Worm (Caenorhabditis elegans) whole organism, L4 larva: ENCODE measurements around the gene Y75B12B.3.

Experiments
- F26F4.8 ChIP-seq: fragments of 200-800 bp; sonication (Bioruptor generic); conservative IDR thresholded peaks from 2 replicates; pipeline ENCODE4 v1.3.6; 2022; ENCODE audit warnings: missing genetic modification characterization, missing compliant biosample characterization
- F49E8.2 ChIP-seq: sonication (generic microtip); optimal IDR thresholded peaks from 2 replicates; lab custom pipeline; 2016; ENCODE audit warnings: missing compliant biosample characterization, mild to moderate bottlenecking, missing genetic modification characterization, borderline replicate concordance
- Y48G9A.11 ChIP-seq: fragments of 200-800 bp; sonication (Bioruptor generic); IDR thresholded peaks from 2 replicates; pipeline ENCODE4 v1.3.6; 2022; ENCODE audit warnings: missing genetic modification reagents, missing genetic modification characterization, missing compliant biosample characterization
- ZK337.2 ChIP-seq: fragments of 200-800 bp; sonication (Bioruptor generic); IDR thresholded peaks from 2 replicates; pipeline ENCODE4 v1.3.6; 2022; ENCODE audit warnings: missing genetic modification reagents, missing genetic modification characterization, missing compliant biosample characterization
- ZK546.5 ChIP-seq, 2 experiments: sonication (generic microtip); optimal IDR thresholded peaks; 2 replicates each; lab custom pipeline; 2017; ENCODE audit warnings: missing biosample characterization in 2 of 2, missing genetic modification characterization in 2 of 2
- attf-4 ChIP-seq: sonication (generic microtip); optimal IDR thresholded peaks from 3 replicates; lab custom pipeline; 2017; ENCODE audit warnings: missing biosample characterization, missing genetic modification characterization
- ceh-20 ChIP-seq: fragments of 200-800 bp; sonication (Bioruptor generic); IDR thresholded peaks from 2 replicates; pipeline ENCODE4 v1.3.6; 2022; ENCODE audit warnings: missing genetic modification reagents, missing genetic modification characterization, missing compliant biosample characterization
- ceh-44 ChIP-seq: fragments of 200-800 bp; sonication (Bioruptor generic); IDR thresholded peaks from 2 replicates; pipeline ENCODE4 v1.3.6; 2022; ENCODE audit warnings: missing genetic modification reagents, missing genetic modification characterization, missing compliant biosample characterization
- ceh-82 ChIP-seq: sonication (generic microtip); optimal IDR thresholded peaks from 2 replicates; lab custom pipeline; 2017; ENCODE audit warnings: missing biosample characterization, missing genetic modification characterization
- daf-16 ChIP-seq, 3 experiments: sonication (generic microtip); optimal IDR thresholded peaks; 2 replicates each; lab custom pipeline; 2016 to 2017; ENCODE audit warnings: missing genetic modification characterization in 3 of 3, missing genetic modification reagents in 3 of 3, mild to moderate bottlenecking in 2 of 3, missing compliant biosample characterization in 2 of 3, missing biosample characterization in 1 of 3, moderate library complexity in 1 of 3
- daf-19 ChIP-seq: fragments of 200-800 bp; sonication (Bioruptor generic); conservative IDR thresholded peaks from 2 replicates; pipeline ENCODE4 v1.3.6; 2022; ENCODE audit warnings: missing genetic modification characterization, missing compliant biosample characterization
- dmd-6 ChIP-seq: fragments of 200-800 bp; sonication (Bioruptor generic); IDR thresholded peaks from 2 replicates; pipeline ENCODE4 v1.3.6; 2022; ENCODE audit warnings: missing genetic modification reagents, missing genetic modification characterization, missing compliant biosample characterization
- dpl-1 ChIP-seq: fragments of 150-350 bp; optimal IDR thresholded peaks from 2 replicates; lab custom pipeline; 2014; ENCODE audit warnings: missing biosample characterization, missing genetic modification reagents, missing genetic modification characterization
- dve-1 ChIP-seq: sonication (generic microtip); optimal IDR thresholded peaks from 2 replicates; lab custom pipeline; 2017; ENCODE audit warnings: antibody characterized with exemption, mild to moderate bottlenecking, missing genetic modification characterization, missing compliant biosample characterization; ENCODE audit not compliant: insufficient read depth
- fos-1 ChIP-seq: fragments of 150-350 bp; optimal IDR thresholded peaks from 2 replicates; lab custom pipeline; 2014; ENCODE audit warnings: missing biosample characterization, missing genetic modification characterization
- hif-1 ChIP-seq, 2 experiments: sonication (generic microtip); optimal IDR thresholded peaks; 2 replicates each; lab custom pipeline; 2016 to 2017; ENCODE audit warnings: missing compliant biosample characterization in 2 of 2, missing genetic modification characterization in 2 of 2, missing genetic modification reagents in 2 of 2, missing genotype in 2 of 2, mild to moderate bottlenecking in 1 of 2
- hlh-11 ChIP-seq: fragments of 200-800 bp; sonication (Bioruptor generic); optimal IDR thresholded peaks from 2 replicates; lab custom pipeline; 2018; ENCODE audit warnings: mild to moderate bottlenecking, missing genetic modification characterization, missing compliant biosample characterization
- hlh-30 ChIP-seq: sonication (generic microtip); optimal IDR thresholded peaks from 2 replicates; lab custom pipeline; 2017; ENCODE audit warnings: antibody characterized with exemption, mild to moderate bottlenecking, missing genetic modification characterization, missing compliant biosample characterization; ENCODE audit not compliant: insufficient read depth
- lin-1 ChIP-seq: fragments of 200-800 bp; sonication (Bioruptor generic); IDR thresholded peaks from 2 replicates; pipeline ENCODE4 v1.3.6; 2022; ENCODE audit warnings: missing genetic modification reagents, missing genetic modification characterization, missing compliant biosample characterization
- lin-29 ChIP-seq: fragments of 200-800 bp; sonication (Bioruptor generic); IDR thresholded peaks from 2 replicates; pipeline ENCODE4 v1.3.6; 2022; ENCODE audit warnings: missing genetic modification reagents, missing genetic modification characterization, missing compliant biosample characterization
- lin-38 ChIP-seq: fragments of 200-800 bp; sonication (Bioruptor generic); IDR thresholded peaks from 2 replicates; pipeline ENCODE4 v1.3.6; 2022; ENCODE audit warnings: missing genetic modification reagents, missing genetic modification characterization, missing compliant biosample characterization
- lsy-2 ChIP-seq, 2 experiments: fragments of 150-350 bp in 1 of 2; sonication (generic microtip) in 1 of 2; optimal IDR thresholded peaks; 2 replicates each; lab custom pipeline; 2014 to 2017; ENCODE audit warnings: missing biosample characterization in 2 of 2, missing genetic modification characterization in 2 of 2
- mdt-29 ChIP-seq: fragments of 200-800 bp; sonication (Bioruptor generic); IDR thresholded peaks from 2 replicates; pipeline ENCODE4 v1.3.6; 2022; ENCODE audit warnings: missing genetic modification reagents, missing genetic modification characterization, missing compliant biosample characterization
- mep-1 ChIP-seq: fragments of 150-350 bp; sonication (generic microtip); optimal IDR thresholded peaks from 3 replicates; lab custom pipeline; 2014; ENCODE audit warnings: missing biosample characterization, missing genetic modification characterization
- mes-2 ChIP-seq: sonication (generic microtip); optimal IDR thresholded peaks from 2 replicates; lab custom pipeline; 2016; ENCODE audit warnings: missing genotype, mild to moderate bottlenecking, missing genetic modification characterization, missing compliant biosample characterization; ENCODE audit not compliant: poor library complexity, severe bottlenecking
- mxl-3 ChIP-seq: fragments of 200-800 bp; sonication (Bioruptor generic); optimal IDR thresholded peaks from 2 replicates; lab custom pipeline; 2018; ENCODE audit warnings: mild to moderate bottlenecking, missing genetic modification characterization, missing compliant biosample characterization
- nhr-11 ChIP-seq: fragments of 150-350 bp; optimal IDR thresholded peaks from 2 replicates; lab custom pipeline; 2014; ENCODE audit warnings: missing biosample characterization, missing genetic modification characterization
- nhr-111 ChIP-seq: fragments of 200-800 bp; sonication (Bioruptor generic); optimal IDR thresholded peaks from 2 replicates; lab custom pipeline; 2018; ENCODE audit warnings: mild to moderate bottlenecking, missing genetic modification characterization, missing compliant biosample characterization
- nhr-237 ChIP-seq: sonication (generic microtip); optimal IDR thresholded peaks from 2 replicates; lab custom pipeline; 2017; ENCODE audit warnings: missing biosample characterization, missing genetic modification characterization
- nhr-28 ChIP-seq: fragments of 150-350 bp; optimal IDR thresholded peaks from 2 replicates; lab custom pipeline; 2014; ENCODE audit warnings: missing biosample characterization, missing genetic modification characterization
- nhr-48 ChIP-seq: sonication (generic microtip); optimal IDR thresholded peaks from 2 replicates; lab custom pipeline; 2016; ENCODE audit warnings: mild to moderate bottlenecking, missing genetic modification characterization, missing compliant biosample characterization
- nhr-6 ChIP-seq: fragments of 150-350 bp; optimal IDR thresholded peaks from 2 replicates; lab custom pipeline; 2014; ENCODE audit warnings: missing biosample characterization, missing genetic modification characterization
- nhr-77 ChIP-seq: fragments of 150-350 bp; optimal IDR thresholded peaks from 2 replicates; lab custom pipeline; 2014; ENCODE audit warnings: missing biosample characterization, missing genetic modification characterization
- pha-4 ChIP-seq, 2 experiments: fragments of 150-350 bp in 1 of 2; fragments of 200-800 bp in 1 of 2; sonication (Bioruptor generic) in 1 of 2; IDR thresholded peaks in 1 of 2; optimal IDR thresholded peaks in 1 of 2; 2 replicates each; pipeline versions ENCODE4 v1.3.6 to Lab custom; 2014 to 2022; ENCODE audit warnings: missing genetic modification characterization in 2 of 2, missing genetic modification reagents in 2 of 2, missing biosample characterization in 1 of 2, missing compliant biosample characterization in 1 of 2
- pqm-1 ChIP-seq: sonication (generic microtip); optimal IDR thresholded peaks from 2 replicates; lab custom pipeline; 2017; ENCODE audit warnings: missing biosample characterization, missing genetic modification characterization
- skn-1 ChIP-seq: fragments of 150-350 bp; optimal IDR thresholded peaks from 2 replicates; lab custom pipeline; 2014; ENCODE audit warnings: missing biosample characterization, missing genetic modification characterization
- snpc-4 ChIP-seq: fragments of 150-350 bp; optimal IDR thresholded peaks from 2 replicates; lab custom pipeline; 2014; ENCODE audit warnings: missing biosample characterization, missing genetic modification characterization
- spr-1 ChIP-seq: sonication (generic microtip); optimal IDR thresholded peaks from 2 replicates; lab custom pipeline; 2016; ENCODE audit warnings: mild to moderate bottlenecking, missing genetic modification characterization, missing compliant biosample characterization
- tag-97 ChIP-seq: fragments of 200-800 bp; sonication (Bioruptor generic); IDR thresholded peaks from 2 replicates; pipeline ENCODE4 v1.3.6; 2022; ENCODE audit warnings: missing genetic modification characterization, missing compliant biosample characterization
- unc-130 ChIP-seq: sonication (generic microtip); optimal IDR thresholded peaks from 2 replicates; lab custom pipeline; 2016; ENCODE audit warnings: missing genetic modification reagents, missing genetic modification characterization, missing compliant biosample characterization
- unc-62 ChIP-seq, 3 experiments: fragments of 150-350 bp in 1 of 3; sonication (generic microtip); optimal IDR thresholded peaks in 2 of 3; peaks in 1 of 3; 1 replicate in 1 of 3; 2 replicates in 2 of 3; lab custom pipeline; 2014 to 2017; ENCODE audit warnings: missing biosample characterization in 3 of 3, missing genetic modification characterization in 3 of 3, missing genetic modification reagents in 3 of 3, missing genotype in 1 of 3
- zag-1 ChIP-seq: fragments of 150-350 bp; optimal IDR thresholded peaks from 2 replicates; lab custom pipeline; 2014; ENCODE audit warnings: missing biosample characterization, missing genetic modification characterization
- zip-11 ChIP-seq: fragments of 200-800 bp; sonication (Bioruptor generic); IDR thresholded peaks from 2 replicates; pipeline ENCODE4 v1.3.6; 2022; ENCODE audit warnings: missing genetic modification characterization, missing compliant biosample characterization
- ztf-11 ChIP-seq: fragments of 150-350 bp; optimal IDR thresholded peaks from 2 replicates; lab custom pipeline; 2014; ENCODE audit warnings: missing biosample characterization, missing genetic modification characterization

Gene Y75B12B.3

DNA sequence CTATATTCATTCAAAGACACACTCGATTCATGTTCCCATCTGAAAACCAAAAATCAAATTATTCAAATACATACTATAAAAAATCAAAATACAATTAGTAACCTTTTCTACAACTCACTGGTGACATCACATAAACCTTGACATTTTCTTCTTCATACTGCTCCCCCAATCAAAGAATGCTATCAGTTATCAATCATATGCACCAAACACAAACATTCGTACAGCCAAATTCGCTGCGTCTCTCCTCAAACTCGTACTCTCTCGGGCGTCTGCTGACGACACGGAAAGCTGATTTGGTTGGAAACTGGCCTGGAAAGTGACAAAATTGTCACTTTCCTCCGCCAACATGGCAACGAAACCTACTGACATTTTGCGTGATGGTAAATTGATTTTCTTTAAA lies 6.3 kb upstream of the Y75B12B.3 start, which contains the start of gene plc-2:
Gene plc-2, plus strand, starts transcription at position 196 of the 400 bp plus-strand sequence.
- TF ChIP-seq hif-1 (tag; optimal IDR thresholded peaks at IDR 0.05; lab: Kevin White, UChicago) (no peak), nhr-6 (tag; lab: Kevin White, UChicago) (peak; percentile 81), mes-2 (tag; lab: Kevin White, UChicago) (peak; percentile 35), pha-4 (GFP tag; IDR thresholded peaks at IDR 0.05; lab: Robert Waterston, UW) (no peak), pha-4 (tag; optimal IDR thresholded peaks at IDR 0.05; lab: Kevin White, UChicago) (peak; percentile 32), nhr-11 (tag; lab: Kevin White, UChicago) (no peak), fos-1 (tag; lab: Kevin White, UChicago) (no peak), lin-38 (GFP tag; lab: Robert Waterston, UW) (peak; percentile 35; the same call in 1 of the 2 replicates), pqm-1 (peak; percentile 84), nhr-77 (peak; percentile 31), unc-130 (GFP tag; lab: Kevin White, UChicago) (no peak), dmd-6 (peak; percentile 76), daf-16 (GFP tag; optimal IDR thresholded peaks at IDR 0.05; lab: Kevin White, UChicago) (no peak), daf-16 (tag; optimal IDR thresholded peaks at IDR 0.05; lab: Kevin White, UChicago) (peak; percentile 44), mxl-3 (GFP tag; lab: Kevin White, UChicago) (peak; percentile 24), hlh-11 (tag; lab: Kevin White, UChicago) (peak; percentile 88), unc-62 (GFP tag; optimal IDR thresholded peaks at IDR 0.05 in 1 of 2; lab: Kevin White, UChicago) (peak in 1 of 2 experiments; percentile 13), unc-62 (tag; optimal IDR thresholded peaks at IDR 0.05; lab: Kevin White, UChicago) (no peak), hlh-30 (peak; percentile 44), lin-1 (no peak), dve-1 (tag; lab: Kevin White, UChicago) (peak; percentile 78), mep-1 (tag; lab: Kevin White, UChicago) (peak; percentile 13), nhr-28 (peak; percentile 82)

DNA sequence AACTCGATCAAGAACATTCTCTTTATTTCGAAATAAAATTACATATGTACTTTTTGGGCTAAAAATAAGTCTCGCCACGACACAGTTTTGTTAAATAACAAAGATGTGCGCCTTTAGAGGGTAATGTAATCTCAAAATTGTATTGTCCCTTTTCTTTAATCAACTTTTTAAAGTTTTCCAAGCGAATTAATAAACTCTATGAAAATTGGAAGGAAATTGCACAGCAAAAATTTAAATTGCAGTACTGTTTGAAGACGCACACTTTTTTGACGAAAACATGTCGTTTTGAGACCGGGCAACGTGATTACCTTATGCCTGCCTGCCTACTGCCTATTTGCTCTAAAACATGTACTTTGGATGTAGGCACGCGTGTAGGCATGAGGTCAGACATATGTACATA lies 5.9 kb upstream of the Y75B12B.3 start:
- TF ChIP-seq snpc-4 (no peak), daf-19 (GFP tag; lab: Robert Waterston, UW) (no peak), unc-62 (GFP tag; optimal IDR thresholded peaks at IDR 0.05 in 1 of 2; lab: Kevin White, UChicago) (peak in 1 of 2 experiments; percentile 93), unc-62 (tag; optimal IDR thresholded peaks at IDR 0.05; lab: Kevin White, UChicago) (no peak), F26F4.8 (GFP tag; lab: Robert Waterston, UW) (no peak), tag-97 (no peak)

DNA sequence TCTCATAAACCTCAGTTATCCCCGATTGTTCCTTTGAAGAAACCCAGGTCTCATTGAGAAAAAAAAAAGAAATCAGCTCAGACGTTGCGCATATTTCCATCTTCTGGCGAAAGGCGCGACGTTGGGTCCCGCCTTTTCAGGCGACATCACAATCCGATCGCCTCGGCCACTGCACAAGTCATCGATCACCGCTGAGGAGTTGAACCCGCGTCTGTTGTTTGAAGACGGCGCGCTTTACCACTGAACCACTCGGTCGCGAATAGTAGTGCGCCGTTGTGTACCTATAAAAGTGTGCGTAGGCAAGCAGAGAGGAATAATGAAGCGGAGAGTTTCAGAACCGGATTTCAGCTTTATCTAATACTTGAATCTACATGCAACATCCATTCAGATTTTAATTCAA lies 4.8 kb upstream of the Y75B12B.3 start, which contains the start of gene Y75B12B.11:
Gene Y75B12B.11, plus strand, starts transcription at position 394 of the 400 bp plus-strand sequence.
- TF ChIP-seq nhr-11 (tag; lab: Kevin White, UChicago), result peak; percentile 55
- TF ChIP-seq dpl-1, result peak; percentile 68
- TF ChIP-seq ceh-82 (tag; lab: Kevin White, UChicago), result no peak
- TF ChIP-seq dve-1 (tag; lab: Kevin White, UChicago), result peak; percentile 93
- peak; percentile 58 for TF ChIP-seq nhr-77
- peak; percentile 79 for TF ChIP-seq mdt-29 (GFP tag; lab: Robert Waterston, UW)
- TF ChIP-seq ztf-11, result no peak
- TF ChIP-seq lin-1, result peak; percentile 96
- TF ChIP-seq zag-1 (tag; lab: Kevin White, UChicago), result no peak
- peak; percentile 83 for TF ChIP-seq nhr-48 (tag; lab: Kevin White, UChicago)
- TF ChIP-seq skn-1 (tag; lab: Kevin White, UChicago), result no peak
- peak; percentile 88 to 98 for TF ChIP-seq daf-16 (GFP tag; optimal IDR thresholded peaks at IDR 0.05; lab: Kevin White, UChicago)
- TF ChIP-seq daf-16 (tag; optimal IDR thresholded peaks at IDR 0.05; lab: Kevin White, UChicago), result peak; percentile 84
- peak; percentile 89 for TF ChIP-seq ceh-20 (GFP tag; lab: Robert Waterston, UW)
- TF ChIP-seq dmd-6, result peak; percentile 80
- peak; percentile 91 for TF ChIP-seq Y48G9A.11 (GFP tag; lab: Robert Waterston, UW)
- peak; percentile 98 for TF ChIP-seq nhr-111 (GFP tag; lab: Kevin White, UChicago)
- peak; percentile 85 for TF ChIP-seq lin-29 (GFP tag; lab: Robert Waterston, UW)
- TF ChIP-seq zip-11 (GFP tag; lab: Robert Waterston, UW), result peak; percentile 88
- no peak for TF ChIP-seq ZK546.5 (tag; optimal IDR thresholded peaks at IDR 0.05; lab: Kevin White, UChicago)
- TF ChIP-seq snpc-4, result no peak
- no peak for TF ChIP-seq tag-97
- TF ChIP-seq spr-1 (tag; lab: Kevin White, UChicago), result peak; percentile 95
- TF ChIP-seq ZK337.2 (GFP tag; lab: Robert Waterston, UW), result peak; percentile 89
- TF ChIP-seq attf-4, result no peak
- TF ChIP-seq F49E8.2 (tag; lab: Kevin White, UChicago), result peak; percentile 96
- peak in 1 of 2 experiments; percentile 79 for TF ChIP-seq lsy-2 (tag; optimal IDR thresholded peaks at IDR 0.05; lab: Kevin White, UChicago)
- peak; percentile 95 for TF ChIP-seq ceh-44
- TF ChIP-seq unc-62 (GFP tag; optimal IDR thresholded peaks at IDR 0.05 in 1 of 2; lab: Kevin White, UChicago), result no peak
- TF ChIP-seq unc-62 (tag; optimal IDR thresholded peaks at IDR 0.05; lab: Kevin White, UChicago), result no peak
- no peak for TF ChIP-seq nhr-237 (tag; lab: Kevin White, UChicago)
